Fruit fly (Drosophila melanogaster): ENCODE measurements around the gene CG2861.

The CG2861 gene

dm6 chrX:4762267-4762666 lies 42.4 kb downstream of the CG2861 start (continued):
- peak; percentile 9 for TF ChIP-seq CG3281 (GFP tag; optimal IDR thresholded peaks at IDR 0.05)
- TF ChIP-seq CG34422 (GFP tag; IDR thresholded peaks at IDR 0.05): no peak
- no peak for TF ChIP-seq CG6654 (GFP tag; optimal IDR thresholded peaks at IDR 0.05)
- no peak for TF ChIP-seq sd (tag; optimal IDR thresholded peaks at IDR 0.05)
- no peak for TF ChIP-seq CG17912 (GFP tag; optimal IDR thresholded peaks at IDR 0.05)
- no peak for TF ChIP-seq psq (GFP tag; optimal IDR thresholded peaks at IDR 0.05)
- TF ChIP-seq pros (GFP tag; optimal IDR thresholded peaks at IDR 0.05): no peak
- TF ChIP-seq br (optimal IDR thresholded peaks at IDR 0.05): no peak
- no peak for TF ChIP-seq CG3995 (GFP tag; optimal IDR thresholded peaks at IDR 0.05)
- TF ChIP-seq Doc3 (GFP tag; IDR thresholded peaks at IDR 0.05; ENCODE audit: partially characterized antibody): no peak
- no peak for TF ChIP-seq btn (GFP tag; optimal IDR thresholded peaks at IDR 0.05)
- no peak for TF ChIP-seq CG5180 (GFP tag; optimal IDR thresholded peaks at IDR 0.05)
- TF ChIP-seq Dfd (GFP tag; optimal IDR thresholded peaks at IDR 0.05): no peak
- no peak for TF ChIP-seq gt (GFP tag; IDR thresholded peaks at IDR 0.05)
- peak; percentile 60 for TF ChIP-seq gem (tag; optimal IDR thresholded peaks at IDR 0.05)
- TF ChIP-seq CG13894 (tag; optimal IDR thresholded peaks at IDR 0.05): no peak
- TF ChIP-seq CG12942 (GFP tag; optimal IDR thresholded peaks at IDR 0.05): no peak
- no peak for TF ChIP-seq amos (GFP tag; IDR thresholded peaks at IDR 0.05; ENCODE audit: partially characterized antibody)
- no peak for TF ChIP-seq ewg (GFP tag; optimal IDR thresholded peaks at IDR 0.05)
- TF ChIP-seq Nf-YC (tag; optimal IDR thresholded peaks at IDR 0.05): no peak
- TF ChIP-seq Pdp1 (GFP tag; optimal IDR thresholded peaks at IDR 0.05): no peak
- no peak for TF ChIP-seq sima (GFP tag; optimal IDR thresholded peaks at IDR 0.05)
- TF ChIP-seq CG9437 (GFP tag; optimal IDR thresholded peaks at IDR 0.05): peak; percentile 22
- no peak for TF ChIP-seq CG43689 (GFP tag; IDR thresholded peaks at IDR 0.05)
- no peak for TF ChIP-seq z (GFP tag; IDR thresholded peaks at IDR 0.05)
- TF ChIP-seq mirr (GFP tag; optimal IDR thresholded peaks at IDR 0.05): no peak
- TF ChIP-seq Taf1 (GFP tag; IDR thresholded peaks at IDR 0.05): no peak
- peak; percentile 11 for TF ChIP-seq cwo (GFP tag; optimal IDR thresholded peaks at IDR 0.05)
- TF ChIP-seq CG10959 (GFP tag; IDR thresholded peaks at IDR 0.05): no peak
- TF ChIP-seq Antp (GFP tag; optimal IDR thresholded peaks at IDR 0.05): no peak
- no peak for TF ChIP-seq jigr1 (GFP tag; IDR thresholded peaks at IDR 0.05)
- TF ChIP-seq CG5245 (GFP tag; optimal IDR thresholded peaks at IDR 0.05): no peak
- TF ChIP-seq Hr51 (GFP tag; optimal IDR thresholded peaks at IDR 0.05): peak in 1 of 2 experiments; percentile 50
- peak; percentile 39 for TF ChIP-seq CoRest (tag; optimal IDR thresholded peaks at IDR 0.05)
- TF ChIP-seq gsb (GFP tag; IDR thresholded peaks at IDR 0.05): no peak
- TF ChIP-seq CG18764 (GFP tag; optimal IDR thresholded peaks at IDR 0.05): no peak
- TF ChIP-seq BtbVII (GFP tag; optimal IDR thresholded peaks at IDR 0.05): no peak
- peak; percentile 27 for TF ChIP-seq HHEX (GFP tag; optimal IDR thresholded peaks at IDR 0.05)
- TF ChIP-seq Dp (GFP tag; optimal IDR thresholded peaks at IDR 0.05): no peak
- no peak for TF ChIP-seq Scr (GFP tag; IDR thresholded peaks at IDR 0.05; ENCODE audit: partially characterized antibody)
- no peak for TF ChIP-seq en (GFP tag; optimal IDR thresholded peaks at IDR 0.05)
- TF ChIP-seq Myb (GFP tag; optimal IDR thresholded peaks at IDR 0.05): no peak
- TF ChIP-seq CG6272 (GFP tag; IDR thresholded peaks at IDR 0.05): no peak
- TF ChIP-seq hb (GFP tag; IDR thresholded peaks at IDR 0.05; ENCODE audit: partially characterized antibody): no peak
- TF ChIP-seq tio (GFP tag; optimal IDR thresholded peaks at IDR 0.05): no peak
